Worm (Caenorhabditis elegans) whole organism, early embryonic: ENCODE data around the gene hlh-8.

Experiments
- aly-1 ChIP-seq: sonication (generic microtip); optimal IDR thresholded peaks from 2 replicates; lab custom pipeline; 2016; ENCODE audit warnings: missing genetic modification characterization, missing compliant biosample characterization
- ama-1 ChIP-seq: fragments of 150-350 bp; optimal IDR thresholded peaks from 2 replicates; lab custom pipeline; 2014
- ceh-13 ChIP-seq: fragments of 200-800 bp; sonication (Bioruptor generic); optimal IDR thresholded peaks from 2 replicates; lab custom pipeline; 2018; ENCODE audit warnings: mild to moderate bottlenecking, missing genetic modification characterization, missing compliant biosample characterization
- ceh-36 ChIP-seq: sonication (generic microtip); optimal IDR thresholded peaks from 2 replicates; lab custom pipeline; 2016; ENCODE audit warnings: missing genetic modification characterization, inconsistent platforms, missing compliant biosample characterization
- flt-1 ChIP-seq: fragments of 200-800 bp; sonication (Bioruptor generic); IDR thresholded peaks from 2 replicates; pipeline ENCODE4 v1.3.6; 2022; ENCODE audit warnings: missing genetic modification characterization, missing compliant biosample characterization
- hmbx-1 ChIP-seq: sonication (generic microtip); optimal IDR thresholded peaks from 2 replicates; lab custom pipeline; 2016; ENCODE audit warnings: mild to moderate bottlenecking, missing genetic modification characterization, missing compliant biosample characterization
- hnd-1 ChIP-seq: sonication (generic microtip); optimal IDR thresholded peaks from 2 replicates; lab custom pipeline; 2016; ENCODE audit warnings: missing genetic modification characterization, missing compliant biosample characterization
- scrt-1 ChIP-seq: fragments of 200-800 bp; sonication (Bioruptor generic); IDR thresholded peaks from 2 replicates; pipeline ENCODE4 v1.3.6; 2022; ENCODE audit warnings: missing genetic modification characterization, missing compliant biosample characterization
- sea-1 ChIP-seq: fragments of 200-800 bp; sonication (Bioruptor generic); conservative IDR thresholded peaks from 2 replicates; pipeline ENCODE4 v1.3.6; 2022; ENCODE audit warnings: missing genetic modification characterization, missing compliant biosample characterization
- tbx-11 ChIP-seq: fragments of 200-800 bp; sonication (Bioruptor generic); IDR thresholded peaks from 2 replicates; pipeline ENCODE4 v1.3.6; 2022; ENCODE audit warnings: missing genetic modification characterization, missing compliant biosample characterization

ce11 chrX:8160016-8160415, 43.8 kb downstream of the hlh-8 start:
- TF ChIP-seq aly-1 (tag; lab: Kevin White, UChicago) (no peak), ama-1 (lab: Kevin White, UChicago) (peak; percentile 86), flt-1 (GFP tag; lab: Robert Waterston, UW) (no peak), hnd-1 (no peak), sea-1 (GFP tag; lab: Robert Waterston, UW) (0 out of 2 replicates have a peak, but pooled peaks have one; percentile 16), hmbx-1 (tag; lab: Kevin White, UChicago) (no peak), tbx-11 (GFP tag; lab: Robert Waterston, UW) (no peak), ceh-13 (GFP tag; lab: Kevin White, UChicago) (no peak), scrt-1 (GFP tag; lab: Robert Waterston, UW) (no peak), ceh-36 (tag; lab: Kevin White, UChicago) (no peak)
